Worm (Caenorhabditis elegans) whole organism, late embryonic: ENCODE results near the gene cyp-23A1.

ENCODE experiments used
- C08G9.2 ChIP-seq: sonication (generic microtip); optimal IDR thresholded peaks from 2 replicates; lab custom pipeline; 2016; ENCODE audit warnings: mild to moderate bottlenecking, missing genetic modification characterization, moderate library complexity, missing compliant biosample characterization
- C38D4.7 ChIP-seq: fragments of 200-800 bp; sonication (Bioruptor generic); optimal IDR thresholded peaks from 2 replicates; lab custom pipeline; 2018; ENCODE audit warnings: mild to moderate bottlenecking, missing genetic modification characterization, moderate library complexity, missing compliant biosample characterization
- ceh-14 ChIP-seq: sonication (generic microtip); optimal IDR thresholded peaks from 2 replicates; lab custom pipeline; 2016; ENCODE audit warnings: missing genotype, missing genetic modification characterization, missing compliant biosample characterization
- ceh-19 ChIP-seq: fragments of 200-800 bp; sonication (Bioruptor generic); optimal IDR thresholded peaks from 2 replicates; lab custom pipeline; 2018; ENCODE audit warnings: mild to moderate bottlenecking, missing genetic modification characterization, missing compliant biosample characterization
- ceh-22 ChIP-seq: sonication (generic microtip); optimal IDR thresholded peaks from 2 replicates; lab custom pipeline; 2017; ENCODE audit warnings: missing biosample characterization, missing genetic modification characterization
- eyg-1 ChIP-seq: sonication (generic microtip); optimal IDR thresholded peaks from 2 replicates; lab custom pipeline; 2016; ENCODE audit warnings: missing genotype, missing genetic modification characterization, missing compliant biosample characterization
- fax-1 ChIP-seq: sonication (generic microtip); optimal IDR thresholded peaks from 2 replicates; lab custom pipeline; 2016; ENCODE audit warnings: missing genotype, missing genetic modification characterization, missing compliant biosample characterization
- fkh-10 ChIP-seq: fragments of 150-350 bp; optimal IDR thresholded peaks from 2 replicates; lab custom pipeline; 2014; ENCODE audit warnings: missing biosample characterization, missing genetic modification reagents, missing genetic modification characterization
- hlh-13 ChIP-seq: fragments of 200-800 bp; sonication (Bioruptor generic); optimal IDR thresholded peaks from 2 replicates; lab custom pipeline; 2018; ENCODE audit warnings: mild to moderate bottlenecking, missing genetic modification characterization, missing compliant biosample characterization
- nfya-1 ChIP-seq: sonication (generic microtip); optimal IDR thresholded peaks from 2 replicates; lab custom pipeline; 2017; ENCODE audit warnings: missing genetic modification characterization, mild to moderate bottlenecking, missing compliant biosample characterization, antibody characterized with exemption, moderate library complexity
- pag-3 ChIP-seq: sonication (generic microtip); optimal IDR thresholded peaks from 2 replicates; lab custom pipeline; 2016; ENCODE audit warnings: missing compliant biosample characterization, missing genetic modification characterization, borderline replicate concordance
- tbx-7 ChIP-seq: sonication (generic microtip); optimal IDR thresholded peaks from 2 replicates; lab custom pipeline; 2016; ENCODE audit warnings: missing genotype, missing genetic modification characterization, missing compliant biosample characterization

DNA sequence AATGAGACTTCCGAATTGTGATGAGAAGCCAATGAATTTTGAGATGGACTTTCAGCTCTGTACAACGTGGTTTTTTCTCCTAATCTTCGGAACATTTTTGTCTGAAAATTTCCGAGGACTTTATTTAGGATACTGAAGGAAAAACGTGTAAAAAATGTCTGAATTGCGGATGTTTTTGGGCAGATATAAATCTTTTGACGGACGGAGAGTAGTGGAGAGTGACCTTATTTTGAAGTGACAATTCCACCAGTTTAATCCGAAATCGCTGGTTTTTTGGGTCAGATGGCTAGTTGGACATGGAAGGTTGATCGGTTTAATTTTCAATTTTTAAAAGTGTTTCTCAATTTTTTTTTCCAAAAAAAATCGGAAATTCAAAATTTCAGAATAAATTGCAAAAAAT, 22.7 kb upstream of the cyp-23A1 start, which contains the start of gene T05C1.3:
- TF ChIP-seq tbx-7: no peak
- no peak for TF ChIP-seq hlh-13 (GFP tag; lab: Kevin White, UChicago)
- TF ChIP-seq ceh-19: no peak
- no peak for TF ChIP-seq nfya-1
- no peak for TF ChIP-seq C08G9.2 (tag; lab: Kevin White, UChicago)
- no peak for TF ChIP-seq ceh-14 (tag; lab: Kevin White, UChicago)
- no peak for TF ChIP-seq C38D4.7 (GFP tag; lab: Kevin White, UChicago)
- TF ChIP-seq fkh-10 (GFP tag; lab: Kevin White, UChicago): no peak
- no peak for TF ChIP-seq fax-1 (tag; lab: Kevin White, UChicago)
- no peak for TF ChIP-seq ceh-22 (tag; lab: Kevin White, UChicago)
- no peak for TF ChIP-seq eyg-1 (tag; lab: Kevin White, UChicago)
- TF ChIP-seq pag-3 (tag; lab: Kevin White, UChicago): no peak
